Worm (Caenorhabditis elegans) whole organism, L2 larva: ENCODE results near the gene gcc-2.

Source experiments
- blmp-1 ChIP-seq: sonication (generic microtip); optimal IDR thresholded peaks from 2 replicates; lab custom pipeline; 2017; ENCODE audit warnings: missing genetic modification characterization, mild to moderate bottlenecking, missing compliant biosample characterization, antibody characterized with exemption, moderate library complexity; ENCODE audit not compliant: insufficient read depth
- egl-27 ChIP-seq: sonication (generic microtip); optimal IDR thresholded peaks from 3 replicates; lab custom pipeline; 2017; ENCODE audit warnings: missing biosample characterization, missing genetic modification reagents, missing genetic modification characterization
- elt-1 ChIP-seq: fragments of 150-350 bp; optimal IDR thresholded peaks from 2 replicates; lab custom pipeline; 2014; ENCODE audit warnings: missing biosample characterization, missing genetic modification characterization
- fos-1 ChIP-seq: fragments of 150-350 bp; optimal IDR thresholded peaks from 2 replicates; lab custom pipeline; 2014; ENCODE audit warnings: missing biosample characterization, missing genetic modification characterization
- lsy-2 ChIP-seq, 2 experiments: fragments of 150-350 bp in 1 of 2; sonication (generic microtip) in 1 of 2; optimal IDR thresholded peaks; 2 replicates each; lab custom pipeline; 2014 to 2017; ENCODE audit warnings: missing biosample characterization in 2 of 2, missing genetic modification characterization in 2 of 2
- nhr-10 ChIP-seq: sonication (generic microtip); optimal IDR thresholded peaks from 2 replicates; lab custom pipeline; 2017; ENCODE audit warnings: missing biosample characterization, missing genetic modification characterization
- nhr-11 ChIP-seq: fragments of 150-350 bp; optimal IDR thresholded peaks from 2 replicates; lab custom pipeline; 2014; ENCODE audit warnings: missing biosample characterization, missing genetic modification characterization
- nhr-12 ChIP-seq: fragments of 150-350 bp; optimal IDR thresholded peaks from 2 replicates; lab custom pipeline; 2014; ENCODE audit warnings: missing biosample characterization, missing genetic modification characterization
- nhr-77 ChIP-seq: fragments of 150-350 bp; optimal IDR thresholded peaks from 2 replicates; lab custom pipeline; 2014; ENCODE audit warnings: missing biosample characterization, missing genetic modification characterization
- skn-1 ChIP-seq: sonication (generic microtip); optimal IDR thresholded peaks from 2 replicates; lab custom pipeline; 2017; ENCODE audit warnings: missing biosample characterization, missing genetic modification characterization
- unc-62 ChIP-seq: fragments of 150-350 bp; optimal IDR thresholded peaks from 2 replicates; lab custom pipeline; 2014; ENCODE audit warnings: missing biosample characterization, missing genetic modification reagents, missing genetic modification characterization
- zag-1 ChIP-seq: fragments of 150-350 bp; optimal IDR thresholded peaks from 2 replicates; lab custom pipeline; 2014; ENCODE audit warnings: missing biosample characterization, missing genetic modification characterization

DNA sequence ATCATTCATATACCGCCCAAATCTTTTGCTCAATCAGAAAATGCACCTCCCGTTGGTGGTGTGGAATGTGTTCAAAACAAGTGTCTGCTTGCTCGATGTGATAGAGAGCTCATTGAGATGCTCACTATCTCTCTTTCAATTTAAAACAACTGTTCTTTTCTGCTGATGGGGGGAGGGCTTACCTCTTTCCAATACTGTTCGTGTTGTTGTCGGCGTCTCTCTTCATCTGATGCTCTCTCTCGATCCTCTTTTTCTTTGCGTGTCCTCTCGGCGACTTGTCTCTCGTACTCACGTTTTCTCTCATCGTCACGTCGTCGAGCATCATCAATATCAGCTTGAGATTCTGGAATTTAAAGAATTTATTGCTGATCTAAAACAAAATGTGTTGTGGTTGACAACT is 20.0 kb downstream of the gcc-2 start:
- TF ChIP-seq nhr-11, result no peak
- TF ChIP-seq zag-1 (tag; lab: Kevin White, UChicago), result no peak
- TF ChIP-seq nhr-12 (tag; lab: Kevin White, UChicago), result no peak
- peak in 1 of 2 experiments; percentile 33 for TF ChIP-seq lsy-2 (tag; optimal IDR thresholded peaks at IDR 0.05; lab: Kevin White, UChicago)
- no peak for TF ChIP-seq nhr-77 (tag; lab: Kevin White, UChicago)
- no peak for TF ChIP-seq nhr-10 (tag; lab: Kevin White, UChicago)
- TF ChIP-seq skn-1 (tag; lab: Kevin White, UChicago), result no peak
- no peak for TF ChIP-seq elt-1 (tag; lab: Kevin White, UChicago)
- TF ChIP-seq egl-27 (tag; lab: Kevin White, UChicago), result no peak
- TF ChIP-seq unc-62 (GFP tag; lab: Kevin White, UChicago), result no peak
- no peak for TF ChIP-seq fos-1 (tag; lab: Kevin White, UChicago)
- TF ChIP-seq blmp-1 (tag; lab: Kevin White, UChicago), result no peak
